Fruit fly (Drosophila melanogaster) whole organism, embryonic: ENCODE data around the gene CG31832.

Source experiments
- Ada2b ChIP-seq: fragments of 200-800 bp; sonication (Bioruptor generic); IDR thresholded peaks from 2 replicates; pipeline ENCODE4 v1.3.6; 2022; ENCODE audit warnings: missing biosample characterization, missing genetic modification characterization
- Adf1 ChIP-seq: fragments of 200-800 bp; sonication (Bioruptor generic); IDR thresholded peaks from 2 replicates; pipeline ENCODE4 v1.3.6; 2022; ENCODE audit warnings: missing biosample characterization, missing genetic modification characterization
- Bteb2 ChIP-seq: fragments of 200-800 bp; sonication (Bioruptor generic); optimal IDR thresholded peaks from 2 replicates; lab custom pipeline; 2016; ENCODE audit warnings: missing biosample characterization, missing genetic modification characterization
- CG10431 ChIP-seq: fragments of 200-800 bp; sonication (Bioruptor generic); optimal IDR thresholded peaks from 3 replicates; lab custom pipeline; 2018; ENCODE audit warnings: missing biosample characterization, mild to moderate bottlenecking, missing genetic modification characterization
- CG11093 ChIP-seq: fragments of 200-800 bp; sonication (Bioruptor generic); IDR thresholded peaks from 3 replicates; pipeline ENCODE4 v1.3.6; 2022; ENCODE audit warnings: missing biosample characterization, missing genetic modification characterization
- CG11504 ChIP-seq: fragments of 200-800 bp; sonication (Bioruptor generic); optimal IDR thresholded peaks from 3 replicates; lab custom pipeline; 2019; ENCODE audit warnings: missing biosample characterization, mild to moderate bottlenecking, missing genetic modification characterization, moderate library complexity
- CG12219 ChIP-seq: fragments of 200-800 bp; sonication (Bioruptor generic); optimal IDR thresholded peaks from 3 replicates; lab custom pipeline; 2018; ENCODE audit warnings: missing biosample characterization, mild to moderate bottlenecking, missing genetic modification characterization
- CG12942 ChIP-seq: fragments of 200-800 bp; sonication (Bioruptor generic); optimal IDR thresholded peaks from 3 replicates; lab custom pipeline; 2016; ENCODE audit warnings: missing biosample characterization, missing genetic modification characterization
- CG13287 ChIP-seq: fragments of 200-800 bp; sonication (Bioruptor generic); IDR thresholded peaks from 2 replicates; pipeline ENCODE4 v1.3.6; 2022; ENCODE audit warnings: missing biosample characterization, missing genetic modification characterization; ENCODE audit not compliant: partially characterized antibody
- CG13624 ChIP-seq: fragments of 200-800 bp; sonication (Bioruptor generic); optimal IDR thresholded peaks from 2 replicates; lab custom pipeline; 2016; ENCODE audit warnings: missing biosample characterization, missing genetic modification characterization
- CG1602 ChIP-seq: fragments of 200-800 bp; sonication (Bioruptor generic); optimal IDR thresholded peaks from 3 replicates; lab custom pipeline; 2016; ENCODE audit warnings: missing biosample characterization, missing genetic modification characterization
- CG16779 ChIP-seq: fragments of 200-800 bp; sonication (Bioruptor generic); IDR thresholded peaks from 2 replicates; pipeline ENCODE4 v1.3.6; 2022; ENCODE audit warnings: missing biosample characterization, missing genetic modification characterization
- CG17612 ChIP-seq: fragments of 200-800 bp; sonication (Bioruptor generic); IDR thresholded peaks from 2 replicates; pipeline ENCODE4 v1.3.6; 2022; ENCODE audit warnings: missing biosample characterization, missing genetic modification characterization
- CG17912 ChIP-seq: fragments of 200-800 bp; sonication (Bioruptor generic); optimal IDR thresholded peaks from 2 replicates; lab custom pipeline; 2018; ENCODE audit warnings: missing biosample characterization, mild to moderate bottlenecking, missing genetic modification characterization
- CG18011 ChIP-seq: fragments of 200-800 bp; sonication (Bioruptor generic); optimal IDR thresholded peaks from 2 replicates; lab custom pipeline; 2017; ENCODE audit warnings: missing biosample characterization, missing genetic modification characterization, mild to moderate bottlenecking, moderate library complexity, missing genotype
- CG18262 ChIP-seq: fragments of 200-800 bp; optimal IDR thresholded peaks from 3 replicates; lab custom pipeline; 2019; ENCODE audit warnings: missing biosample characterization, mild to moderate bottlenecking, missing genetic modification characterization, moderate library complexity
- CG2120 ChIP-seq: fragments of 200-800 bp; sonication (Bioruptor generic); optimal IDR thresholded peaks from 3 replicates; lab custom pipeline; 2016; ENCODE audit warnings: missing biosample characterization, missing genetic modification characterization
- CG30020 ChIP-seq: fragments of 200-800 bp; optimal IDR thresholded peaks from 2 replicates; lab custom pipeline; 2019; ENCODE audit warnings: missing biosample characterization, mild to moderate bottlenecking, missing genetic modification characterization, moderate library complexity
- CG30403 ChIP-seq: fragments of 200-800 bp; sonication (Bioruptor generic); optimal IDR thresholded peaks from 3 replicates; lab custom pipeline; 2016; ENCODE audit warnings: missing biosample characterization, missing genetic modification characterization
- CG3407 ChIP-seq: fragments of 200-800 bp; sonication (Bioruptor generic); optimal IDR thresholded peaks from 2 replicates; lab custom pipeline; 2018; ENCODE audit warnings: missing biosample characterization, mild to moderate bottlenecking, missing genetic modification characterization
- CG43689 ChIP-seq: fragments of 200-800 bp; sonication (Bioruptor generic); IDR thresholded peaks from 2 replicates; pipeline ENCODE4 v1.3.6; 2022; ENCODE audit warnings: missing biosample characterization, missing genetic modification characterization
- CG6654 ChIP-seq: fragments of 200-800 bp; sonication (Bioruptor generic); optimal IDR thresholded peaks from 2 replicates; lab custom pipeline; 2017; ENCODE audit warnings: missing biosample characterization, mild to moderate bottlenecking, missing genetic modification characterization
- CG6689 ChIP-seq: fragments of 200-800 bp; sonication (Bioruptor generic); IDR thresholded peaks from 2 replicates; pipeline ENCODE4 v1.3.6; 2022; ENCODE audit warnings: missing biosample characterization, missing genetic modification characterization
- CG7271 ChIP-seq: fragments of 200-800 bp; sonication (Bioruptor generic); optimal IDR thresholded peaks from 2 replicates; lab custom pipeline; 2018; ENCODE audit warnings: missing biosample characterization, mild to moderate bottlenecking, missing genetic modification characterization, moderate library complexity
- CHES-1-like ChIP-seq: fragments of 200-800 bp; sonication (Bioruptor generic); optimal IDR thresholded peaks from 2 replicates; lab custom pipeline; 2016; ENCODE audit warnings: missing biosample characterization, missing genetic modification characterization
- Dll ChIP-seq: fragments of 200-800 bp; sonication (Bioruptor generic); IDR thresholded peaks from 4 replicates; pipeline ENCODE4 v1.3.6; 2022; ENCODE audit warnings: missing biosample characterization, missing genetic modification characterization; ENCODE audit not compliant: partially characterized antibody
- Dp ChIP-seq: fragments of 200-800 bp; sonication (Bioruptor generic); optimal IDR thresholded peaks from 2 replicates; lab custom pipeline; 2018; ENCODE audit warnings: missing biosample characterization, mild to moderate bottlenecking, missing genetic modification characterization, moderate library complexity
- HLHmδ ChIP-seq: fragments of 200-800 bp; sonication (Bioruptor generic); optimal IDR thresholded peaks from 2 replicates; lab custom pipeline; 2018; ENCODE audit warnings: missing biosample characterization, mild to moderate bottlenecking, missing genetic modification characterization, moderate library complexity
- Mes4 ChIP-seq: fragments of 200-800 bp; sonication (Bioruptor generic); optimal IDR thresholded peaks from 2 replicates; lab custom pipeline; 2016; ENCODE audit warnings: missing biosample characterization, missing genetic modification characterization
- Optix ChIP-seq: fragments of 200-800 bp; sonication (Bioruptor generic); IDR thresholded peaks from 3 replicates; pipeline ENCODE4 v1.3.6; 2022; ENCODE audit warnings: missing biosample characterization, missing genetic modification characterization
- Sry-β ChIP-seq: fragments of 200-800 bp; sonication (Bioruptor generic); optimal IDR thresholded peaks from 2 replicates; lab custom pipeline; 2018; ENCODE audit warnings: missing biosample characterization, mild to moderate bottlenecking, missing genetic modification characterization, moderate library complexity
- cato ChIP-seq: fragments of 200-800 bp; sonication (Bioruptor generic); optimal IDR thresholded peaks from 2 replicates; lab custom pipeline; 2016; ENCODE audit warnings: missing biosample characterization, missing genetic modification characterization, borderline replicate concordance
- cg ChIP-seq: fragments of 200-800 bp; sonication (Bioruptor generic); optimal IDR thresholded peaks from 3 replicates; lab custom pipeline; 2019; ENCODE audit warnings: missing biosample characterization, mild to moderate bottlenecking, missing genetic modification characterization, moderate library complexity
- corto ChIP-seq: fragments of 200-800 bp; sonication (Bioruptor generic); optimal IDR thresholded peaks from 2 replicates; lab custom pipeline; 2016; ENCODE audit warnings: missing biosample characterization, mild to moderate bottlenecking, missing genetic modification characterization, moderate library complexity
- dimm ChIP-seq: fragments of 200-800 bp; sonication (Bioruptor generic); IDR thresholded peaks from 2 replicates; pipeline ENCODE4 v1.3.6; 2022; ENCODE audit warnings: missing biosample characterization, missing genetic modification characterization
- disco-r ChIP-seq: fragments of 200-800 bp; sonication (Bioruptor generic); optimal IDR thresholded peaks from 2 replicates; lab custom pipeline; 2016; ENCODE audit warnings: missing biosample characterization, missing genetic modification characterization
- dmrt99B ChIP-seq: fragments of 200-800 bp; sonication (Bioruptor generic); optimal IDR thresholded peaks from 2 replicates; lab custom pipeline; 2018; ENCODE audit warnings: missing biosample characterization, mild to moderate bottlenecking, missing genetic modification characterization, moderate library complexity
- en ChIP-seq: fragments of 200-800 bp; sonication (Bioruptor generic); optimal IDR thresholded peaks from 2 replicates; lab custom pipeline; 2016; ENCODE audit warnings: missing biosample characterization, missing genetic modification characterization
- jumu ChIP-seq: fragments of 200-800 bp; sonication (Bioruptor generic); optimal IDR thresholded peaks from 3 replicates; lab custom pipeline; 2016; ENCODE audit warnings: missing biosample characterization, missing genetic modification characterization
- luna ChIP-seq: fragments of 200-800 bp; sonication (Bioruptor generic); optimal IDR thresholded peaks from 2 replicates; lab custom pipeline; 2016; ENCODE audit warnings: missing biosample characterization, missing genetic modification characterization
- maf-S ChIP-seq: fragments of 200-800 bp; sonication (Bioruptor generic); optimal IDR thresholded peaks from 2 replicates; lab custom pipeline; 2016; ENCODE audit warnings: missing biosample characterization, missing genetic modification characterization
- onecut ChIP-seq: fragments of 200-800 bp; sonication (Bioruptor generic); IDR thresholded peaks from 2 replicates; pipeline ENCODE4 v1.3.6; 2022; ENCODE audit warnings: missing biosample characterization, missing genetic modification characterization
- otp ChIP-seq: fragments of 200-800 bp; sonication (Bioruptor generic); IDR thresholded peaks from 3 replicates; pipeline ENCODE4, ENCODE4 v1.3.6; 2022; ENCODE audit warnings: missing biosample characterization, missing genetic modification characterization
- pan ChIP-seq, 4 experiments: fragments of >200 bp in 3 of 4; fragments of 200-800 bp in 1 of 4; sonication (Bioruptor generic) in 1 of 4; optimal IDR thresholded peaks in 3 of 4; IDR thresholded peaks in 1 of 4; 2 replicates each; pipeline versions ENCODE4 v1.3.6 to Lab custom; 2017 to 2022; ENCODE audit warnings: missing biosample characterization in 2 of 4, missing genetic modification characterization in 2 of 4, mixed read lengths in 1 of 4
- pfk ChIP-seq: fragments of 200-800 bp; sonication (Bioruptor generic); optimal IDR thresholded peaks from 2 replicates; lab custom pipeline; 2018; ENCODE audit warnings: missing biosample characterization, mild to moderate bottlenecking, missing genetic modification characterization, moderate library complexity
- repo ChIP-seq: fragments of 200-800 bp; sonication (Bioruptor generic); optimal IDR thresholded peaks from 2 replicates; lab custom pipeline; 2016; ENCODE audit warnings: missing biosample characterization, missing genetic modification characterization
- sima ChIP-seq: fragments of 200-800 bp; sonication (Bioruptor generic); optimal IDR thresholded peaks from 2 replicates; lab custom pipeline; 2016; ENCODE audit warnings: missing biosample characterization, missing genetic modification characterization
- sna ChIP-seq: fragments of 200-800 bp; sonication (Bioruptor generic); IDR thresholded peaks from 2 replicates; pipeline ENCODE4 v1.3.6; 2022; ENCODE audit warnings: missing biosample characterization, missing genetic modification characterization; ENCODE audit not compliant: partially characterized antibody
- stwl ChIP-seq: fragments of 200-800 bp; sonication (Bioruptor generic); optimal IDR thresholded peaks from 3 replicates; lab custom pipeline; 2018; ENCODE audit warnings: missing biosample characterization, mild to moderate bottlenecking, missing genetic modification characterization, moderate library complexity
- zfh1 ChIP-seq: fragments of 200-800 bp; sonication (Bioruptor generic); IDR thresholded peaks from 3 replicates; pipeline ENCODE4 v1.3.6; 2022; ENCODE audit warnings: missing biosample characterization, missing genetic modification characterization

The CG31832 gene

DNA sequence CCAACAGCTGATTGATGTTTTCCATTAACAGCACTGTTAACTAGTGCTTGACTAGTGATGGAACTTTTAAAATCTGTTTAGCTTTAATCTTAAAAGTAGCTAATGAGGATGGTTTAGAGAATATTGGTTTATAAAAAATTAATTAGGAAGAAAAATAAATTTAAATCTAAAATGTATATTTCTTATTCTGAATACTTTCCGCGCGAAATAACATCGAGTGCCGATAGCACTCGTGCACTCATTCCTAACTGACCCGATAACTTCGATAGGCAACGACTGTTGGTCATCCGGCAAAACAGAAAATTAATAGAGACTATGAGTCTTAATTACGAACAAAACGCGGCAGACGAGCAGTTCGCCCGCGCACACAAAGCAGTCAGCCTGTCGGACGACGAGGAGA lies 21.8 kb downstream of the CG31832 start, which contains the start of the genes THG and Rnmt (continued):
- TF ChIP-seq pan (optimal IDR thresholded peaks at IDR 0.05; lab: Kevin White, UChicago) (no peak), pan (GFP tag; optimal IDR thresholded peaks at IDR 0.05 in 1 of 2, IDR thresholded peaks at IDR 0.05 in 1 of 2) (peak in 1 of 2 experiments; percentile 83), CG30020 (tag; lab: Kevin White, UChicago) (peak; percentile 60), HLHmδ (GFP tag; lab: Kevin White, UChicago) (no peak), CG12219 (GFP tag; lab: Kevin White, UChicago) (peak; percentile 37), CG17912 (GFP tag; lab: Kevin White, UChicago) (peak; percentile 2), sna (peak; percentile 92; the same call in 1 of the 2 replicates), CG3407 (peak; percentile 68), en (GFP tag; lab: Kevin White, UChicago) (peak; percentile 33), CG30403 (GFP tag; lab: Kevin White, UChicago) (peak; percentile 93), cato (GFP tag; lab: Kevin White, UChicago) (peak; percentile 9), Adf1 (GFP tag; lab: Robert Waterston, UW) (peak; percentile 19; the same call in 1 of the 2 replicates), otp (peak; percentile 77), zfh1 (peak; percentile 90), luna (GFP tag; lab: Kevin White, UChicago) (no peak), CG11093 (peak; percentile 42; the same call in 2 of the 3 replicates), CG6689 (peak; percentile 89), CG13287 (GFP tag; lab: Robert Waterston, UW) (peak; percentile 95), maf-S (GFP tag; lab: Kevin White, UChicago) (peak; percentile 43), Bteb2 (GFP tag; lab: Kevin White, UChicago) (peak; percentile 68), CG13624 (GFP tag; lab: Kevin White, UChicago) (peak; percentile 73), CG17612 (GFP tag; lab: Robert Waterston, UW) (no peak), dimm (GFP tag; lab: Robert Waterston, UW) (peak; percentile 42; the same call in 1 of the 2 replicates), CG12942 (GFP tag; lab: Kevin White, UChicago) (peak; percentile 78), jumu (GFP tag; lab: Kevin White, UChicago) (peak; percentile 58), sima (GFP tag; lab: Kevin White, UChicago) (no peak), disco-r (peak; percentile 13), Sry-β (GFP tag; lab: Kevin White, UChicago) (peak; percentile 47), CG43689 (GFP tag; lab: Robert Waterston, UW) (no peak), CG1602 (GFP tag; lab: Kevin White, UChicago) (peak; percentile 87), Optix (GFP tag; lab: Robert Waterston, UW) (peak; percentile 77), CG18011 (peak; percentile 78), Dp (GFP tag; lab: Kevin White, UChicago) (peak; percentile 53), CG10431 (GFP tag; lab: Kevin White, UChicago) (peak; percentile 7), corto (GFP tag; lab: Kevin White, UChicago) (no peak), CG7271 (tag; lab: Kevin White, UChicago) (peak; percentile 71), CG16779 (0 out of 2 replicates have a peak, but pooled peaks have one; percentile 9), CHES-1-like (GFP tag; lab: Kevin White, UChicago) (peak; percentile 59), Ada2b (GFP tag; lab: Robert Waterston, UW) (peak; percentile 84), CG18262 (peak; percentile 76), repo (GFP tag; lab: Kevin White, UChicago) (peak; percentile 29), Dll (GFP tag; lab: Robert Waterston, UW) (peak; percentile 96), onecut (peak; percentile 62), stwl (tag; lab: Kevin White, UChicago) (peak; percentile 72), CG6654 (GFP tag; lab: Kevin White, UChicago) (no peak), CG2120 (GFP tag; lab: Kevin White, UChicago) (peak; percentile 90), dmrt99B (tag; lab: Kevin White, UChicago) (peak; percentile 69), CG11504 (tag; lab: Kevin White, UChicago) (peak; percentile 83), cg (GFP tag; lab: Kevin White, UChicago) (no peak), pfk (GFP tag; lab: Kevin White, UChicago) (peak; percentile 6), Mes4 (GFP tag; lab: Kevin White, UChicago) (peak; percentile 37)
